Worm (Caenorhabditis elegans): Measurements from ENCODE around the gene twk-46.

ce11 chrV:19083789-19084188 is 23.8 kb downstream of the twk-46 start:
- TF ChIP-seq nhr-77 (tag; optimal IDR thresholded peaks at IDR 0.05) (no peak), nhr-25 (tag; optimal IDR thresholded peaks at IDR 0.05; ENCODE audit: borderline replicate concordance, insufficient read depth) (no peak), ctbp-1 (GFP tag; IDR thresholded peaks at IDR 0.05) (no peak), aha-1 (tag) (no peak), pha-4 (GFP tag; IDR thresholded peaks at IDR 0.05) (no peak), pha-4 (tag; optimal IDR thresholded peaks at IDR 0.05) (no peak), nhr-11 (tag; optimal IDR thresholded peaks at IDR 0.05) (no peak), daf-12 (tag; optimal IDR thresholded peaks at IDR 0.05) (no peak), zip-11 (GFP tag; IDR thresholded peaks at IDR 0.05) (no peak), mep-1 (tag; optimal IDR thresholded peaks at IDR 0.05) (no peak), dve-1 (tag; optimal IDR thresholded peaks at IDR 0.05; ENCODE audit: insufficient read depth) (no peak)

Measured in whole organism, L4 larva.